Worm (Caenorhabditis elegans) whole organism, midembryonic: ENCODE results near the gene Y57G7A.11.

Experiments
- T22C8.4 ChIP-seq: fragments of 200-800 bp; sonication (Bioruptor generic); IDR thresholded peaks from 2 replicates; pipeline ENCODE4 v1.3.6; 2022; ENCODE audit warnings: missing genetic modification characterization, missing compliant biosample characterization
- cog-1 ChIP-seq: sonication (generic microtip); optimal IDR thresholded peaks from 2 replicates; lab custom pipeline; 2016; ENCODE audit warnings: missing genetic modification characterization, missing compliant biosample characterization
- klf-2 ChIP-seq: fragments of 200-800 bp; sonication (Bioruptor generic); conservative IDR thresholded peaks from 2 replicates; pipeline ENCODE4 v1.3.6; 2022; ENCODE audit warnings: missing genetic modification reagents, missing genetic modification characterization, missing compliant biosample characterization
- tab-1 ChIP-seq: fragments of 200-800 bp; sonication (Bioruptor generic); IDR thresholded peaks from 2 replicates; pipeline ENCODE4 v1.3.6; 2022; ENCODE audit warnings: missing genetic modification characterization, missing compliant biosample characterization
- ztf-23 ChIP-seq: fragments of 200-800 bp; sonication (Bioruptor generic); IDR thresholded peaks from 2 replicates; pipeline ENCODE4 v1.3.6; 2022; ENCODE audit warnings: missing genetic modification reagents, missing genetic modification characterization, missing compliant biosample characterization

- TF ChIP-seq cog-1 (tag; lab: Kevin White, UChicago): no peak
- no peak for TF ChIP-seq tab-1 (GFP tag; lab: Robert Waterston, UW)
- no peak for TF ChIP-seq klf-2 (GFP tag; lab: Robert Waterston, UW)
- no peak for TF ChIP-seq T22C8.4 (GFP tag; lab: Robert Waterston, UW)
- TF ChIP-seq ztf-23 (GFP tag; lab: Robert Waterston, UW): no peak
These were observed 19.1 kb upstream of the Y57G7A.11 start, which contains the start of gene Y57G7A.2 for ce11 chrII:1295776-1296175.
